Fruit fly (Drosophila melanogaster) whole organism, embryonic: ENCODE results near the gene CG9674.

Source experiments
- Asciz ChIP-seq: fragments of 200-800 bp; sonication (Bioruptor generic); optimal IDR thresholded peaks from 2 replicates; lab custom pipeline; 2017; ENCODE audit warnings: missing biosample characterization, mild to moderate bottlenecking, missing genetic modification characterization, missing genetic modification reagents
- Atf-2 ChIP-seq: fragments of 200-800 bp; sonication (Bioruptor generic); optimal IDR thresholded peaks from 2 replicates; lab custom pipeline; 2016; ENCODE audit warnings: missing biosample characterization, missing genetic modification characterization
- Atf6 ChIP-seq: fragments of 200-800 bp; sonication (Bioruptor generic); IDR thresholded peaks from 2 replicates; pipeline ENCODE4 v1.3.6; 2022; ENCODE audit warnings: missing biosample characterization, missing genetic modification characterization
- Blimp-1 ChIP-seq: fragments of 200-800 bp; sonication (Bioruptor generic); optimal IDR thresholded peaks from 3 replicates; lab custom pipeline; 2018; ENCODE audit warnings: missing biosample characterization, missing genetic modification characterization, mild to moderate bottlenecking, moderate library complexity, missing genetic modification reagents
- CG12769 ChIP-seq: fragments of 200-800 bp; sonication (Bioruptor generic); optimal IDR thresholded peaks from 2 replicates; lab custom pipeline; 2019; ENCODE audit warnings: missing biosample characterization, mild to moderate bottlenecking, missing genetic modification characterization, moderate library complexity
- CG13287 ChIP-seq: fragments of 200-800 bp; sonication (Bioruptor generic); IDR thresholded peaks from 2 replicates; pipeline ENCODE4 v1.3.6; 2022; ENCODE audit warnings: missing biosample characterization, missing genetic modification characterization; ENCODE audit not compliant: partially characterized antibody
- CG13424 ChIP-seq: fragments of 200-800 bp; sonication (Bioruptor generic); optimal IDR thresholded peaks from 2 replicates; lab custom pipeline; 2019; ENCODE audit warnings: missing biosample characterization, mild to moderate bottlenecking, missing genetic modification characterization, moderate library complexity
- CG14667 ChIP-seq: fragments of 200-800 bp; sonication (Bioruptor generic); IDR thresholded peaks from 2 replicates; pipeline ENCODE4 v1.3.6; 2022; ENCODE audit warnings: missing biosample characterization, missing genetic modification characterization
- CG14965 ChIP-seq: fragments of 200-800 bp; sonication (Bioruptor generic); optimal IDR thresholded peaks from 2 replicates; lab custom pipeline; 2016; ENCODE audit warnings: missing biosample characterization, missing genetic modification characterization, borderline replicate concordance
- CG15011 ChIP-seq: fragments of 200-800 bp; sonication (Bioruptor generic); optimal IDR thresholded peaks from 3 replicates; lab custom pipeline; 2018; ENCODE audit warnings: missing biosample characterization, mild to moderate bottlenecking, missing genetic modification characterization
- CG15269 ChIP-seq: fragments of 200-800 bp; sonication (Bioruptor generic); optimal IDR thresholded peaks from 2 replicates; lab custom pipeline; 2018; ENCODE audit warnings: missing biosample characterization, mild to moderate bottlenecking, missing genetic modification characterization, moderate library complexity
- CG16815 ChIP-seq: fragments of 200-800 bp; sonication (Bioruptor generic); optimal IDR thresholded peaks from 3 replicates; lab custom pipeline; 2017; ENCODE audit warnings: missing biosample characterization, mild to moderate bottlenecking, missing genetic modification characterization
- CG3065 ChIP-seq: fragments of 200-800 bp; sonication (Bioruptor generic); optimal IDR thresholded peaks from 2 replicates; lab custom pipeline; 2016; ENCODE audit warnings: missing biosample characterization, missing genetic modification characterization
- CG31388 ChIP-seq: fragments of 200-800 bp; sonication (Bioruptor generic); optimal IDR thresholded peaks from 2 replicates; lab custom pipeline; 2016; ENCODE audit warnings: missing biosample characterization, missing genetic modification characterization
- CG3281 ChIP-seq: fragments of 200-800 bp; sonication (Bioruptor generic); optimal IDR thresholded peaks from 3 replicates; lab custom pipeline; 2017; ENCODE audit warnings: missing biosample characterization, mild to moderate bottlenecking, missing genetic modification characterization
- CG4282 ChIP-seq: fragments of 200-800 bp; sonication (Bioruptor generic); optimal IDR thresholded peaks from 2 replicates; lab custom pipeline; 2016; ENCODE audit warnings: missing biosample characterization, missing genetic modification characterization
- CG6791 ChIP-seq: fragments of 200-800 bp; sonication (Bioruptor generic); IDR thresholded peaks from 3 replicates; pipeline ENCODE4 v1.3.6; 2022; ENCODE audit warnings: missing biosample characterization, missing genetic modification characterization; ENCODE audit not compliant: partially characterized antibody
- CG7839 ChIP-seq: fragments of 200-800 bp; sonication (Bioruptor generic); optimal IDR thresholded peaks from 3 replicates; lab custom pipeline; 2018; ENCODE audit warnings: missing biosample characterization, mild to moderate bottlenecking, missing genetic modification characterization, moderate library complexity
- CG8359 ChIP-seq: fragments of 200-800 bp; sonication (Bioruptor generic); optimal IDR thresholded peaks from 2 replicates; lab custom pipeline; 2017; ENCODE audit warnings: missing biosample characterization, mild to moderate bottlenecking, missing genetic modification characterization, borderline replicate concordance
- Deaf1 ChIP-seq: fragments of 200-800 bp; optimal IDR thresholded peaks from 3 replicates; lab custom pipeline; 2019; ENCODE audit warnings: missing biosample characterization, mild to moderate bottlenecking, missing genetic modification characterization, moderate library complexity
- Dref ChIP-seq: fragments of 200-800 bp; sonication (Bioruptor generic); IDR thresholded peaks from 2 replicates; pipeline ENCODE4 v1.3.6; 2022; ENCODE audit warnings: missing biosample characterization, missing genetic modification characterization
- Elba2 ChIP-seq: fragments of 200-800 bp; sonication (Bioruptor generic); optimal IDR thresholded peaks from 3 replicates; lab custom pipeline; 2016; ENCODE audit warnings: missing biosample characterization, missing genetic modification characterization
- Hey ChIP-seq: fragments of 200-800 bp; sonication (Bioruptor generic); optimal IDR thresholded peaks from 3 replicates; lab custom pipeline; 2018; ENCODE audit warnings: missing biosample characterization, mild to moderate bottlenecking, missing genetic modification characterization
- HmgZ ChIP-seq: fragments of 200-800 bp; sonication (Bioruptor generic); optimal IDR thresholded peaks from 2 replicates; lab custom pipeline; 2018; ENCODE audit warnings: missing biosample characterization, mild to moderate bottlenecking, missing genetic modification characterization
- Rx ChIP-seq: fragments of 200-800 bp; sonication (Bioruptor generic); IDR thresholded peaks from 2 replicates; pipeline ENCODE4 v1.3.6; 2022; ENCODE audit warnings: missing biosample characterization, missing genetic modification characterization
- Six4 ChIP-seq: fragments of 200-800 bp; sonication (Bioruptor generic); optimal IDR thresholded peaks from 2 replicates; lab custom pipeline; 2016; ENCODE audit warnings: missing biosample characterization, missing genetic modification characterization
- TFAM ChIP-seq: fragments of 200-800 bp; sonication (Bioruptor generic); optimal IDR thresholded peaks from 2 replicates; lab custom pipeline; 2017; ENCODE audit warnings: missing biosample characterization, missing genetic modification characterization, inconsistent platforms
- Tbp ChIP-seq: fragments of >200 bp; optimal IDR thresholded peaks from 2 replicates; lab custom pipeline; 2018; ENCODE audit warnings: missing biosample characterization, missing genetic modification characterization
- ac ChIP-seq: fragments of 200-800 bp; sonication (Bioruptor generic); optimal IDR thresholded peaks from 3 replicates; lab custom pipeline; 2017; ENCODE audit warnings: missing biosample characterization, mild to moderate bottlenecking, missing genetic modification characterization
- btn ChIP-seq: fragments of 200-800 bp; sonication (Bioruptor generic); optimal IDR thresholded peaks from 2 replicates; lab custom pipeline; 2016; ENCODE audit warnings: missing biosample characterization, missing genetic modification characterization
- ci ChIP-seq: fragments of 200-800 bp; sonication (Bioruptor generic); IDR thresholded peaks from 3 replicates; pipeline ENCODE4 v1.3.6; 2022; ENCODE audit warnings: missing biosample characterization, missing genetic modification characterization
- dmrt99B ChIP-seq: fragments of 200-800 bp; sonication (Bioruptor generic); optimal IDR thresholded peaks from 2 replicates; lab custom pipeline; 2018; ENCODE audit warnings: missing biosample characterization, mild to moderate bottlenecking, missing genetic modification characterization, moderate library complexity
- emc ChIP-seq: fragments of 200-800 bp; sonication (Bioruptor generic); optimal IDR thresholded peaks from 2 replicates; lab custom pipeline; 2016; ENCODE audit warnings: missing biosample characterization, missing genetic modification characterization
- en ChIP-seq: fragments of 200-800 bp; sonication (Bioruptor generic); optimal IDR thresholded peaks from 2 replicates; lab custom pipeline; 2016; ENCODE audit warnings: missing biosample characterization, missing genetic modification characterization
- fru ChIP-seq: fragments of >200 bp; optimal IDR thresholded peaks from 2 replicates; lab custom pipeline; 2017
- fu2 ChIP-seq: fragments of 200-800 bp; sonication (Bioruptor generic); optimal IDR thresholded peaks from 2 replicates; lab custom pipeline; 2016; ENCODE audit warnings: missing biosample characterization, missing genetic modification characterization
- hbn ChIP-seq: fragments of 200-800 bp; sonication (Bioruptor generic); IDR thresholded peaks from 2 replicates; pipeline ENCODE4 v1.3.6; 2022; ENCODE audit warnings: missing biosample characterization, missing genetic modification characterization; ENCODE audit not compliant: partially characterized antibody
- hkb ChIP-seq, 2 experiments: fragments of 200-800 bp in 1 of 2; fragments of >200 bp in 1 of 2; sonication (Bioruptor generic) in 1 of 2; IDR thresholded peaks in 1 of 2; optimal IDR thresholded peaks in 1 of 2; 2 replicates each; pipeline versions ENCODE4 v1.3.6 to Lab custom; 2017 to 2022; ENCODE audit warnings: missing biosample characterization in 1 of 2, missing genetic modification characterization in 1 of 2
- inv ChIP-seq: fragments of 200-800 bp; sonication (Bioruptor generic); IDR thresholded peaks from 2 replicates; pipeline ENCODE4 v1.3.6; 2022; ENCODE audit warnings: missing biosample characterization, missing genetic modification characterization; ENCODE audit not compliant: partially characterized antibody
- jing ChIP-seq: fragments of 200-800 bp; sonication (Bioruptor generic); optimal IDR thresholded peaks from 2 replicates; lab custom pipeline; 2018; ENCODE audit warnings: missing biosample characterization, mild to moderate bottlenecking, missing genetic modification characterization
- kah ChIP-seq: fragments of 200-800 bp; sonication (Bioruptor generic); optimal IDR thresholded peaks from 2 replicates; lab custom pipeline; 2018; ENCODE audit warnings: missing biosample characterization, mild to moderate bottlenecking, missing genetic modification characterization
- pan ChIP-seq, 4 experiments: fragments of >200 bp in 3 of 4; fragments of 200-800 bp in 1 of 4; sonication (Bioruptor generic) in 1 of 4; optimal IDR thresholded peaks in 3 of 4; IDR thresholded peaks in 1 of 4; 2 replicates each; pipeline versions ENCODE4 v1.3.6 to Lab custom; 2017 to 2022; ENCODE audit warnings: missing biosample characterization in 2 of 4, missing genetic modification characterization in 2 of 4, mixed read lengths in 1 of 4
- pum ChIP-seq: fragments of 200-800 bp; sonication (Bioruptor generic); optimal IDR thresholded peaks from 2 replicates; lab custom pipeline; 2016; ENCODE audit warnings: missing biosample characterization, missing genetic modification characterization
- sens ChIP-seq: fragments of 200-800 bp; sonication (Bioruptor generic); peaks from one replicate; lab custom pipeline; 2016; ENCODE audit warnings: missing biosample characterization, missing genetic modification characterization
- sens-2 ChIP-seq: fragments of 200-800 bp; sonication (Bioruptor generic); IDR thresholded peaks from 2 replicates; pipeline ENCODE4 v1.3.6; 2022; ENCODE audit warnings: missing biosample characterization, missing genetic modification characterization
- sisA ChIP-seq: fragments of 200-800 bp; sonication (Bioruptor generic); IDR thresholded peaks from 2 replicates; pipeline ENCODE4 v1.3.6; 2022; ENCODE audit warnings: missing biosample characterization, missing genetic modification characterization
- slbo ChIP-seq: fragments of 200-800 bp; sonication (Bioruptor generic); IDR thresholded peaks from 2 replicates; pipeline ENCODE4 v1.3.6; 2022; ENCODE audit warnings: missing biosample characterization, missing genetic modification characterization
- tap ChIP-seq: fragments of 200-800 bp; optimal IDR thresholded peaks from 3 replicates; lab custom pipeline; 2019; ENCODE audit warnings: missing biosample characterization, mild to moderate bottlenecking, missing genetic modification characterization, moderate library complexity
- toy ChIP-seq: fragments of 200-800 bp; sonication (Bioruptor generic); IDR thresholded peaks from 2 replicates; pipeline ENCODE4 v1.3.6; 2022; ENCODE audit warnings: missing biosample characterization, missing genetic modification characterization
- zfh2 ChIP-seq: fragments of 200-800 bp; sonication (Bioruptor generic); optimal IDR thresholded peaks from 2 replicates; lab custom pipeline; 2016; ENCODE audit warnings: missing biosample characterization, missing genetic modification characterization

The CG9674 gene

dm6 chr3L:16779704-16780173 lies 27.8 kb downstream of the CG9674 start, which contains the start of the genes mus302 and CG9705 (continued):
- TF ChIP-seq dmrt99B (tag; lab: Kevin White, UChicago) (no peak), CG15011 (GFP tag; lab: Kevin White, UChicago) (no peak), CG8359 (GFP tag; lab: Kevin White, UChicago) (no peak), inv (GFP tag; lab: Robert Waterston, UW) (peak; percentile 55), CG14667 (GFP tag; lab: Robert Waterston, UW) (peak; percentile 38; the same call in 1 of the 2 replicates), Six4 (GFP tag; lab: Kevin White, UChicago) (peak; percentile 27), sens (GFP tag; lab: Kevin White, UChicago) (peak; percentile 77), CG4282 (GFP tag; lab: Kevin White, UChicago) (no peak), Hey (no peak), Rx (no peak), HmgZ (no peak), en (no peak), CG3281 (peak; percentile 45), fu2 (GFP tag; lab: Kevin White, UChicago) (no peak), Elba2 (GFP tag; lab: Kevin White, UChicago) (peak; percentile 32), hkb (optimal IDR thresholded peaks at IDR 0.05; lab: Kevin White, UChicago) (no peak), hkb (GFP tag; IDR thresholded peaks at IDR 0.05; lab: Robert Waterston, UW) (0 out of 2 replicates have a peak, but pooled peaks have one; percentile 17), jing (GFP tag; lab: Kevin White, UChicago) (no peak), kah (GFP tag; lab: Kevin White, UChicago) (no peak), sisA (GFP tag; lab: Robert Waterston, UW) (no peak), sens-2 (GFP tag; lab: Robert Waterston, UW) (no peak), CG6791 (no peak; the same call in 2 of the 3 replicates), CG16815 (GFP tag; lab: Kevin White, UChicago) (peak; percentile 49), Tbp (GFP tag; lab: Kevin White, UChicago) (peak; percentile 2), ac (GFP tag; lab: Kevin White, UChicago) (no peak), TFAM (GFP tag; lab: Kevin White, UChicago) (no peak), fru (lab: Kevin White, UChicago) (no peak), CG7839 (tag; lab: Kevin White, UChicago) (peak; percentile 64), Deaf1 (tag; lab: Kevin White, UChicago) (no peak), CG13424 (tag; lab: Kevin White, UChicago) (peak; percentile 62), tap (tag; lab: Kevin White, UChicago) (peak; percentile 1), CG13287 (peak; percentile 72), CG14965 (GFP tag; lab: Kevin White, UChicago) (no peak), CG15269 (tag; lab: Kevin White, UChicago) (no peak), CG12769 (tag; lab: Kevin White, UChicago) (no peak), Dref (GFP tag; lab: Robert Waterston, UW) (peak; percentile 51), hbn (GFP tag; lab: Robert Waterston, UW) (peak; percentile 62), zfh2 (GFP tag; lab: Kevin White, UChicago) (peak; percentile 26), ci (no peak), Atf-2 (no peak), Asciz (GFP tag; lab: Kevin White, UChicago) (no peak), pum (GFP tag; lab: Kevin White, UChicago) (no peak), CG3065 (GFP tag; lab: Kevin White, UChicago) (no peak), toy (GFP tag; lab: Robert Waterston, UW) (no peak), Atf6 (GFP tag; lab: Robert Waterston, UW) (no peak), emc (GFP tag; lab: Kevin White, UChicago) (no peak), Blimp-1 (peak; percentile 31), btn (GFP tag; lab: Kevin White, UChicago) (no peak), slbo (GFP tag; lab: Robert Waterston, UW) (peak; percentile 78), CG31388 (no peak), pan (optimal IDR thresholded peaks at IDR 0.05; lab: Kevin White, UChicago) (no peak), pan (GFP tag; optimal IDR thresholded peaks at IDR 0.05 in 1 of 2, IDR thresholded peaks at IDR 0.05 in 1 of 2) (no peak)
